Fruit fly (Drosophila melanogaster) whole organism, embryonic: ENCODE measurements around the gene CG31612.

Experiments used
- Adf1 ChIP-seq: fragments of 200-800 bp; sonication (Bioruptor generic); IDR thresholded peaks from 2 replicates; pipeline ENCODE4 v1.3.6; 2022; ENCODE audit warnings: missing biosample characterization, missing genetic modification characterization
- Atf6 ChIP-seq: fragments of 200-800 bp; sonication (Bioruptor generic); IDR thresholded peaks from 2 replicates; pipeline ENCODE4 v1.3.6; 2022; ENCODE audit warnings: missing biosample characterization, missing genetic modification characterization
- CG10321 ChIP-seq: fragments of 200-800 bp; sonication (Bioruptor generic); IDR thresholded peaks from 2 replicates; pipeline ENCODE4 v1.3.6; 2022; ENCODE audit warnings: missing biosample characterization, missing genetic modification characterization
- CG10366 ChIP-seq: fragments of 200-800 bp; sonication (Bioruptor generic); IDR thresholded peaks from 2 replicates; pipeline ENCODE4 v1.3.6; 2022; ENCODE audit warnings: missing biosample characterization, missing genetic modification characterization
- CG11085 ChIP-seq: fragments of 200-800 bp; sonication (Bioruptor generic); IDR thresholded peaks from 2 replicates; pipeline ENCODE4 v1.3.6; 2022; ENCODE audit warnings: missing biosample characterization, missing genetic modification characterization
- CG11093 ChIP-seq: fragments of 200-800 bp; sonication (Bioruptor generic); IDR thresholded peaks from 3 replicates; pipeline ENCODE4 v1.3.6; 2022; ENCODE audit warnings: missing biosample characterization, missing genetic modification characterization
- CG13424 ChIP-seq: fragments of 200-800 bp; sonication (Bioruptor generic); optimal IDR thresholded peaks from 2 replicates; lab custom pipeline; 2019; ENCODE audit warnings: missing biosample characterization, mild to moderate bottlenecking, missing genetic modification characterization, moderate library complexity
- CG13775 ChIP-seq: fragments of 200-800 bp; sonication (Bioruptor generic); optimal IDR thresholded peaks from 3 replicates; lab custom pipeline; 2017; ENCODE audit warnings: missing biosample characterization, mild to moderate bottlenecking, missing genetic modification characterization
- CG14860 ChIP-seq: fragments of 200-800 bp; sonication (Bioruptor generic); IDR thresholded peaks from 3 replicates; pipeline ENCODE4 v1.3.6; 2022; ENCODE audit warnings: missing biosample characterization, missing genetic modification characterization; ENCODE audit not compliant: partially characterized antibody
- CG31365 ChIP-seq: fragments of 200-800 bp; sonication (Bioruptor generic); optimal IDR thresholded peaks from 2 replicates; lab custom pipeline; 2018; ENCODE audit warnings: missing biosample characterization, mild to moderate bottlenecking, missing genetic modification characterization
- CG31388 ChIP-seq: fragments of 200-800 bp; sonication (Bioruptor generic); optimal IDR thresholded peaks from 2 replicates; lab custom pipeline; 2016; ENCODE audit warnings: missing biosample characterization, missing genetic modification characterization
- CG32532 ChIP-seq: fragments of 200-800 bp; sonication (Bioruptor generic); IDR thresholded peaks from 2 replicates; pipeline ENCODE4 v1.3.6; 2022; ENCODE audit warnings: missing biosample characterization, missing genetic modification characterization
- CG3995 ChIP-seq: fragments of 200-800 bp; sonication (Bioruptor generic); optimal IDR thresholded peaks from 3 replicates; lab custom pipeline; 2016; ENCODE audit warnings: missing biosample characterization, missing genetic modification characterization
- CG4854 ChIP-seq: fragments of 200-800 bp; sonication (Bioruptor generic); optimal IDR thresholded peaks from 2 replicates; lab custom pipeline; 2016; ENCODE audit warnings: missing biosample characterization, missing genetic modification characterization, inconsistent platforms
- CG7928 ChIP-seq: fragments of 200-800 bp; sonication (Bioruptor generic); optimal IDR thresholded peaks from 2 replicates; lab custom pipeline; 2017; ENCODE audit warnings: missing biosample characterization, mild to moderate bottlenecking, missing genetic modification characterization
- CG7987 ChIP-seq: fragments of 200-800 bp; sonication (Bioruptor generic); optimal IDR thresholded peaks from 2 replicates; lab custom pipeline; 2018; ENCODE audit warnings: missing biosample characterization, mild to moderate bottlenecking, missing genetic modification characterization, moderate library complexity
- CG8765 ChIP-seq: fragments of 200-800 bp; sonication (Bioruptor generic); IDR thresholded peaks from 2 replicates; pipeline ENCODE4 v1.3.6; 2022; ENCODE audit warnings: missing biosample characterization, missing genetic modification characterization
- CG8944 ChIP-seq: fragments of 200-800 bp; sonication (Bioruptor generic); optimal IDR thresholded peaks from 3 replicates; lab custom pipeline; 2016; ENCODE audit warnings: missing biosample characterization, missing genetic modification characterization
- CG9609 ChIP-seq: fragments of 200-800 bp; sonication (Bioruptor generic); optimal IDR thresholded peaks from 3 replicates; lab custom pipeline; 2016; ENCODE audit warnings: missing biosample characterization, missing genetic modification characterization
- CG9817 ChIP-seq: fragments of 200-800 bp; sonication (Bioruptor generic); optimal IDR thresholded peaks from 2 replicates; lab custom pipeline; 2018; ENCODE audit warnings: missing biosample characterization, mild to moderate bottlenecking, missing genetic modification characterization, moderate library complexity
- Camta ChIP-seq: fragments of 200-800 bp; sonication (Bioruptor generic); optimal IDR thresholded peaks from 2 replicates; lab custom pipeline; 2016; ENCODE audit warnings: missing biosample characterization, missing genetic modification characterization
- D19B ChIP-seq: fragments of 200-800 bp; sonication (Bioruptor generic); optimal IDR thresholded peaks from 2 replicates; lab custom pipeline; 2017; ENCODE audit warnings: missing biosample characterization, mild to moderate bottlenecking, missing genetic modification characterization
- Dfd ChIP-seq, 2 experiments: fragments of >200 bp; optimal IDR thresholded peaks; 2 replicates each; lab custom pipeline; 2017; ENCODE audit warnings: missing biosample characterization in 2 of 2, missing genetic modification characterization in 2 of 2
- Eip74EF ChIP-seq, 2 experiments: fragments of 200-800 bp in 1 of 2; fragments of >200 bp in 1 of 2; sonication (Bioruptor generic) in 1 of 2; optimal IDR thresholded peaks; 2 replicates each; lab custom pipeline; 2017 to 2019; ENCODE audit warnings: missing biosample characterization in 2 of 2, missing genetic modification characterization in 2 of 2, mild to moderate bottlenecking in 1 of 2, moderate library complexity in 1 of 2
- Gsc ChIP-seq: fragments of 200-800 bp; sonication (Bioruptor generic); IDR thresholded peaks from 2 replicates; pipeline ENCODE4 v1.3.6; 2022; ENCODE audit warnings: missing biosample characterization, missing genetic modification characterization
- MTF-1 ChIP-seq: fragments of 200-800 bp; sonication (Bioruptor generic); optimal IDR thresholded peaks from 2 replicates; lab custom pipeline; 2018; ENCODE audit warnings: missing biosample characterization, mild to moderate bottlenecking, missing genetic modification characterization, borderline replicate concordance
- Med ChIP-seq: fragments of 200-800 bp; sonication (Bioruptor generic); peaks from one replicate; lab custom pipeline; 2016; ENCODE audit warnings: missing biosample characterization, missing genetic modification characterization, mild to moderate bottlenecking, inconsistent platforms, moderate library complexity
- Neu2 ChIP-seq: fragments of 200-800 bp; sonication (Bioruptor generic); optimal IDR thresholded peaks from 3 replicates; lab custom pipeline; 2016; ENCODE audit warnings: missing biosample characterization, missing genetic modification characterization, borderline replicate concordance
- Optix ChIP-seq: fragments of 200-800 bp; sonication (Bioruptor generic); IDR thresholded peaks from 3 replicates; pipeline ENCODE4 v1.3.6; 2022; ENCODE audit warnings: missing biosample characterization, missing genetic modification characterization
- Ssrp ChIP-seq: fragments of 200-800 bp; sonication (Bioruptor generic); optimal IDR thresholded peaks from 2 replicates; lab custom pipeline; 2018; ENCODE audit warnings: missing biosample characterization, mild to moderate bottlenecking, missing genetic modification characterization, moderate library complexity
- bab2 ChIP-seq: fragments of 200-800 bp; sonication (Bioruptor generic); optimal IDR thresholded peaks from 2 replicates; lab custom pipeline; 2016; ENCODE audit warnings: missing biosample characterization, missing genetic modification characterization
- bsh ChIP-seq, 2 experiments: fragments of 200-800 bp; sonication (Bioruptor generic); optimal IDR thresholded peaks; 2 replicates each; lab custom pipeline; 2017 to 2018; ENCODE audit warnings: mild to moderate bottlenecking in 2 of 2, missing biosample characterization in 2 of 2, missing genetic modification characterization in 2 of 2, moderate library complexity in 1 of 2
- cas ChIP-seq: fragments of 200-800 bp; sonication (Bioruptor generic); IDR thresholded peaks from 2 replicates; pipeline ENCODE4 v1.3.6; 2022; ENCODE audit warnings: missing biosample characterization, missing genetic modification characterization
- crol ChIP-seq: fragments of 200-800 bp; sonication (Bioruptor generic); IDR thresholded peaks from 2 replicates; pipeline ENCODE4 v1.3.6; 2022; ENCODE audit warnings: missing biosample characterization, missing genetic modification characterization
- fd3F ChIP-seq: fragments of 200-800 bp; sonication (Bioruptor generic); optimal IDR thresholded peaks from 2 replicates; lab custom pipeline; 2018; ENCODE audit warnings: missing biosample characterization, mild to moderate bottlenecking, missing genetic modification characterization, moderate library complexity
- gem ChIP-seq: fragments of 200-800 bp; sonication (Bioruptor generic); optimal IDR thresholded peaks from 2 replicates; lab custom pipeline; 2019; ENCODE audit warnings: missing biosample characterization, mild to moderate bottlenecking, missing genetic modification characterization, moderate library complexity
- grn ChIP-seq: fragments of 200-800 bp; sonication (Bioruptor generic); optimal IDR thresholded peaks from 3 replicates; lab custom pipeline; 2017; ENCODE audit warnings: missing biosample characterization, missing genetic modification characterization
- gsb ChIP-seq: fragments of 200-800 bp; sonication (Bioruptor generic); IDR thresholded peaks from 2 replicates; pipeline ENCODE4 v1.3.6; 2022; ENCODE audit warnings: missing biosample characterization, missing genetic modification characterization
- h ChIP-seq: fragments of >200 bp; optimal IDR thresholded peaks from 2 replicates; lab custom pipeline; 2017
- klu ChIP-seq: fragments of 200-800 bp; sonication (Bioruptor generic); IDR thresholded peaks from 2 replicates; pipeline ENCODE4 v1.3.6; 2022; ENCODE audit warnings: missing biosample characterization, missing genetic modification characterization
- kni ChIP-seq: fragments of 200-800 bp; sonication (Bioruptor generic); optimal IDR thresholded peaks from 3 replicates; lab custom pipeline; 2017; ENCODE audit warnings: mild to moderate bottlenecking, missing biosample characterization, missing genetic modification reagents, missing genetic modification characterization
- nau ChIP-seq: fragments of 200-800 bp; sonication (Bioruptor generic); optimal IDR thresholded peaks from 3 replicates; lab custom pipeline; 2017; ENCODE audit warnings: missing biosample characterization, mild to moderate bottlenecking, missing genetic modification characterization, missing genetic modification reagents
- peb ChIP-seq: fragments of 200-800 bp; sonication (Bioruptor generic); IDR thresholded peaks from 2 replicates; pipeline ENCODE4 v1.3.6; 2022; ENCODE audit warnings: missing biosample characterization, missing genetic modification characterization
- pzg ChIP-seq: fragments of 200-800 bp; sonication (Bioruptor generic); optimal IDR thresholded peaks from 3 replicates; lab custom pipeline; 2018; ENCODE audit warnings: missing biosample characterization, mild to moderate bottlenecking, missing genetic modification characterization, moderate library complexity
- shn ChIP-seq: fragments of 200-800 bp; sonication (Bioruptor generic); optimal IDR thresholded peaks from 3 replicates; lab custom pipeline; 2016; ENCODE audit warnings: missing biosample characterization, missing genetic modification characterization
- sug ChIP-seq: fragments of 200-800 bp; optimal IDR thresholded peaks from 2 replicates; lab custom pipeline; 2019; ENCODE audit warnings: missing biosample characterization, mild to moderate bottlenecking, missing genetic modification characterization, moderate library complexity
- wor ChIP-seq: fragments of 200-800 bp; sonication (Bioruptor generic); IDR thresholded peaks from 2 replicates; pipeline ENCODE4 v1.3.6; 2022; ENCODE audit warnings: missing biosample characterization, missing genetic modification characterization
- zen2 ChIP-seq: fragments of 200-800 bp; sonication (Bioruptor generic); IDR thresholded peaks from 3 replicates; pipeline ENCODE4 v1.3.6; 2022; ENCODE audit warnings: missing biosample characterization, missing genetic modification characterization; ENCODE audit not compliant: partially characterized antibody
- zf30C ChIP-seq: fragments of 200-800 bp; sonication (Bioruptor generic); optimal IDR thresholded peaks from 3 replicates; lab custom pipeline; 2018; ENCODE audit warnings: missing biosample characterization, mild to moderate bottlenecking, missing genetic modification characterization

CG31612 gene

DNA sequence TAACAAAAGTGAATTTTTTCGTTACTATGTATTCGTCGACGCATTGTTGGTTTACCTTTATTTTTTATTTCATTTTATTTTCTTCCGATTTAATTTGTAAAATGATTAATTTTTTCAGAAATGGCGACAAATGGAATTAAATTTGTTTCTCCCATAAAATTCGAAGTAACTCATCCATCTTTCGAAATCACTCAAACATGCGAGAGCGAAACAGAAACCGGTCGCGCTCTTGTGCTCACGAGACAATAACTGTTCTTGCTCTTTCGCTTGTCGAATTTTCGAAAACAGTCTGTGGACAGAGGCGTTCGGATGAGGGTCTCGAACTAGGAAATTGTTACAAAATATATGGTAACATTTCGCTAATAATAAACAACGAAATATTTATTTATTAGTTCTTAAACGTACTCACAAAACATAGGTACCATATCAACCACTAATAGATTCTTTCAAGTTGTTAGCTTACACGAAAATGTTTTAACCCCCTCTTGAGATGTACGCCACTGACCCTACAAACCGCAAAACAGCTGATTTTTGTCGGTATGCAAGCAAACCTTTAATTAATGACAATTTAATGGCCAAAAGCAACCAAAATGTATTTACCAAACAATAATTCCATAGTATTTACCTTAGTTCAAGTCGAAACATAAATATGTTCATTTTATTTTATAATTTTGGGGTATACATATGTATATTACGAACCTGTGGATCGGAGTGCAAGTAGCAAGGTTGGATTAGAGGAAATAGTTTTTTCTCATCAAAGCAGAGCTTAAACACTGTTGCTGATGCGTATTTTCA is 503 bp downstream of the CG31612 start (continued):
- TF ChIP-seq Atf6 (GFP tag; lab: Robert Waterston, UW) (peak; percentile 98), bab2 (GFP tag; lab: Kevin White, UChicago) (peak; percentile 97), bsh (GFP tag; optimal IDR thresholded peaks at IDR 0.05; lab: Kevin White, UChicago) (peak; percentile 89 to 98), Med (GFP tag; lab: Kevin White, UChicago) (peak; percentile 100), CG8765 (GFP tag; lab: Robert Waterston, UW) (peak; percentile 96), CG8944 (GFP tag; lab: Kevin White, UChicago) (peak; percentile 95), CG11085 (GFP tag; lab: Robert Waterston, UW) (peak; percentile 94), MTF-1 (GFP tag; lab: Kevin White, UChicago) (peak; percentile 94), h (lab: Kevin White, UChicago) (no peak), wor (GFP tag; lab: Robert Waterston, UW) (peak; percentile 94), CG11093 (GFP tag; lab: Robert Waterston, UW) (peak; percentile 94), gsb (GFP tag; lab: Robert Waterston, UW) (peak; percentile 93), CG31365 (tag; lab: Kevin White, UChicago) (peak; percentile 87), Camta (GFP tag; lab: Kevin White, UChicago) (peak; percentile 97), CG9817 (tag; lab: Kevin White, UChicago) (peak; percentile 99), kni (GFP tag; lab: Kevin White, UChicago) (peak; percentile 94), CG14860 (no peak), sug (tag; lab: Kevin White, UChicago) (peak; percentile 97), shn (GFP tag; lab: Kevin White, UChicago) (peak; percentile 96), pzg (peak; percentile 16), Eip74EF (GFP tag; optimal IDR thresholded peaks at IDR 0.05; lab: Kevin White, UChicago) (peak in 1 of 2 experiments; percentile 95), grn (peak; percentile 66), crol (GFP tag; lab: Robert Waterston, UW) (peak; percentile 66), Adf1 (GFP tag; lab: Robert Waterston, UW) (peak; percentile 85), CG32532 (GFP tag; lab: Robert Waterston, UW) (peak; percentile 99), peb (peak; percentile 94), Gsc (GFP tag; lab: Robert Waterston, UW) (no peak; the same call in 1 of the 2 replicates), Optix (GFP tag; lab: Robert Waterston, UW) (peak; percentile 94), klu (GFP tag; lab: Robert Waterston, UW) (peak; percentile 95), Dfd (GFP tag; optimal IDR thresholded peaks at IDR 0.05; lab: Kevin White, UChicago) (no peak), CG9609 (GFP tag; lab: Kevin White, UChicago) (peak; percentile 96), Ssrp (tag; lab: Kevin White, UChicago) (peak; percentile 97), gem (tag; lab: Kevin White, UChicago) (peak; percentile 99), CG7987 (GFP tag; lab: Kevin White, UChicago) (peak; percentile 91), CG10366 (GFP tag; lab: Robert Waterston, UW) (peak; percentile 97), Neu2 (peak; percentile 76), CG7928 (GFP tag; lab: Kevin White, UChicago) (peak; percentile 78), fd3F (peak; percentile 96), D19B (GFP tag; lab: Kevin White, UChicago) (peak; percentile 92), CG31388 (peak; percentile 94), cas (peak; percentile 94), zen2 (GFP tag; lab: Robert Waterston, UW) (no peak), CG13775 (GFP tag; lab: Kevin White, UChicago) (peak; percentile 97), CG4854 (GFP tag; lab: Kevin White, UChicago) (peak; percentile 95), zf30C (GFP tag; lab: Kevin White, UChicago) (peak; percentile 53), CG3995 (GFP tag; lab: Kevin White, UChicago) (peak; percentile 80), nau (GFP tag; lab: Kevin White, UChicago) (peak; percentile 94), CG10321 (GFP tag; lab: Robert Waterston, UW) (peak; percentile 77), CG13424 (tag; lab: Kevin White, UChicago) (peak; percentile 98)
